Fruit fly (Drosophila melanogaster) whole organism, embryonic: Measurements from ENCODE around the gene CG13138.

Experiments used
- Aef1 ChIP-seq: fragments of 200-800 bp; sonication (Bioruptor generic); IDR thresholded peaks from 3 replicates; pipeline ENCODE4 v1.3.6; 2022; ENCODE audit warnings: missing biosample characterization, missing genetic modification characterization
- BtbVII ChIP-seq: fragments of 200-800 bp; sonication (Bioruptor generic); optimal IDR thresholded peaks from 3 replicates; lab custom pipeline; 2017; ENCODE audit warnings: missing biosample characterization, mild to moderate bottlenecking, missing genetic modification characterization
- CG10274 ChIP-seq: fragments of 200-800 bp; sonication (Bioruptor generic); optimal IDR thresholded peaks from 3 replicates; lab custom pipeline; 2017; ENCODE audit warnings: missing biosample characterization, mild to moderate bottlenecking, missing genetic modification characterization
- CG11723 ChIP-seq: fragments of 200-800 bp; sonication (Bioruptor generic); optimal IDR thresholded peaks from 2 replicates; lab custom pipeline; 2017; ENCODE audit warnings: missing biosample characterization, mild to moderate bottlenecking, missing genetic modification characterization
- CG14965 ChIP-seq: fragments of 200-800 bp; sonication (Bioruptor generic); optimal IDR thresholded peaks from 2 replicates; lab custom pipeline; 2016; ENCODE audit warnings: missing biosample characterization, missing genetic modification characterization, borderline replicate concordance
- CG17829 ChIP-seq: fragments of 200-800 bp; optimal IDR thresholded peaks from 2 replicates; lab custom pipeline; 2019; ENCODE audit warnings: missing biosample characterization, mild to moderate bottlenecking, missing genetic modification characterization, moderate library complexity
- CG18619 ChIP-seq: fragments of 200-800 bp; sonication (Bioruptor generic); optimal IDR thresholded peaks from 3 replicates; lab custom pipeline; 2017; ENCODE audit warnings: missing biosample characterization, mild to moderate bottlenecking, missing genetic modification characterization
- CG2712 ChIP-seq: fragments of 200-800 bp; optimal IDR thresholded peaks from 3 replicates; lab custom pipeline; 2019; ENCODE audit warnings: missing biosample characterization, mild to moderate bottlenecking, missing genetic modification characterization, moderate library complexity
- CG32767 ChIP-seq: fragments of 200-800 bp; sonication (Bioruptor generic); IDR thresholded peaks from 2 replicates; pipeline ENCODE4 v1.3.6; 2022; ENCODE audit warnings: missing biosample characterization, missing genetic modification characterization
- CG3281 ChIP-seq: fragments of 200-800 bp; sonication (Bioruptor generic); optimal IDR thresholded peaks from 3 replicates; lab custom pipeline; 2017; ENCODE audit warnings: missing biosample characterization, mild to moderate bottlenecking, missing genetic modification characterization
- CG33213 ChIP-seq: fragments of 200-800 bp; sonication (Bioruptor generic); optimal IDR thresholded peaks from 3 replicates; lab custom pipeline; 2016; ENCODE audit warnings: missing biosample characterization, missing genetic modification characterization
- CG4730 ChIP-seq: fragments of 200-800 bp; sonication (Bioruptor generic); IDR thresholded peaks from 2 replicates; pipeline ENCODE4 v1.3.6; 2022; ENCODE audit warnings: missing biosample characterization, missing genetic modification characterization
- CG5953 ChIP-seq: fragments of 200-800 bp; sonication (Bioruptor generic); IDR thresholded peaks from 2 replicates; pipeline ENCODE4 v1.3.6; 2022; ENCODE audit warnings: missing biosample characterization, missing genetic modification characterization
- CG6272 ChIP-seq: fragments of 200-800 bp; sonication (Bioruptor generic); IDR thresholded peaks from 2 replicates; pipeline ENCODE4 v1.3.6; 2022; ENCODE audit warnings: missing biosample characterization, missing genetic modification characterization
- CG6689 ChIP-seq: fragments of 200-800 bp; sonication (Bioruptor generic); IDR thresholded peaks from 2 replicates; pipeline ENCODE4 v1.3.6; 2022; ENCODE audit warnings: missing biosample characterization, missing genetic modification characterization
- CG7963 ChIP-seq: fragments of 200-800 bp; sonication (Bioruptor generic); IDR thresholded peaks from 3 replicates; pipeline ENCODE4 v1.3.6; 2022; ENCODE audit warnings: missing biosample characterization, missing genetic modification characterization; ENCODE audit not compliant: partially characterized antibody
- CG8089 ChIP-seq: fragments of 200-800 bp; sonication (Bioruptor generic); optimal IDR thresholded peaks from 3 replicates; lab custom pipeline; 2016; ENCODE audit warnings: missing biosample characterization, missing genetic modification characterization
- D ChIP-seq, 2 experiments: fragments of 200-800 bp in 1 of 2; fragments of >200 bp in 1 of 2; sonication (Bioruptor generic) in 1 of 2; optimal IDR thresholded peaks; 2 replicates in 1 of 2; 3 replicates in 1 of 2; lab custom pipeline; 2017; ENCODE audit warnings: mild to moderate bottlenecking in 1 of 2, missing biosample characterization in 1 of 2, missing genetic modification characterization in 1 of 2, missing genetic modification reagents in 1 of 2
- Dbx ChIP-seq: fragments of 200-800 bp; sonication (Bioruptor generic); IDR thresholded peaks from 3 replicates; pipeline ENCODE4 v1.3.6; 2022; ENCODE audit warnings: missing biosample characterization, missing genetic modification characterization
- Dll ChIP-seq: fragments of 200-800 bp; sonication (Bioruptor generic); IDR thresholded peaks from 4 replicates; pipeline ENCODE4 v1.3.6; 2022; ENCODE audit warnings: missing biosample characterization, missing genetic modification characterization; ENCODE audit not compliant: partially characterized antibody
- Ets65A ChIP-seq: fragments of 200-800 bp; sonication (Bioruptor generic); peaks from one replicate; lab custom pipeline; 2016; ENCODE audit warnings: missing biosample characterization, missing genetic modification characterization
- H15 ChIP-seq: fragments of 200-800 bp; sonication (Bioruptor generic); IDR thresholded peaks from 3 replicates; pipeline ENCODE4 v1.3.6; 2022; ENCODE audit warnings: missing biosample characterization, missing genetic modification characterization
- H2.0 ChIP-seq: fragments of 200-800 bp; sonication (Bioruptor generic); IDR thresholded peaks from 2 replicates; pipeline ENCODE4 v1.3.6; 2022; ENCODE audit warnings: missing biosample characterization, missing genetic modification characterization
- HHEX ChIP-seq: fragments of 200-800 bp; sonication (Bioruptor generic); optimal IDR thresholded peaks from 3 replicates; lab custom pipeline; 2017; ENCODE audit warnings: missing biosample characterization, mild to moderate bottlenecking, missing genetic modification characterization, missing genetic modification reagents
- Hand ChIP-seq: fragments of 200-800 bp; sonication (Bioruptor generic); optimal IDR thresholded peaks from 2 replicates; lab custom pipeline; 2017; ENCODE audit warnings: mild to moderate bottlenecking, missing biosample characterization, missing genetic modification reagents, missing genetic modification characterization
- Hr3 ChIP-seq: fragments of 200-800 bp; sonication (Bioruptor generic); optimal IDR thresholded peaks from 3 replicates; lab custom pipeline; 2016; ENCODE audit warnings: missing biosample characterization, missing genetic modification characterization
- Hr78 ChIP-seq, 2 experiments: fragments of 200-800 bp in 1 of 2; fragments of >200 bp in 1 of 2; sonication (Bioruptor generic) in 1 of 2; optimal IDR thresholded peaks; 2 replicates each; lab custom pipeline; 2017 to 2019; ENCODE audit warnings: missing biosample characterization in 2 of 2, missing genetic modification characterization in 2 of 2, mild to moderate bottlenecking in 1 of 2, moderate library complexity in 1 of 2
- Lhr ChIP-seq: fragments of 200-800 bp; sonication (Bioruptor generic); optimal IDR thresholded peaks from 3 replicates; lab custom pipeline; 2017; ENCODE audit warnings: mild to moderate bottlenecking, missing biosample characterization, missing genetic modification reagents, missing genetic modification characterization
- Mad ChIP-seq: fragments of 200-800 bp; sonication (Bioruptor generic); optimal IDR thresholded peaks from 2 replicates; lab custom pipeline; 2016; ENCODE audit warnings: missing biosample characterization, missing genetic modification characterization
- Nf-YB ChIP-seq: fragments of 200-800 bp; sonication (Bioruptor generic); optimal IDR thresholded peaks from 3 replicates; lab custom pipeline; 2019; ENCODE audit warnings: missing biosample characterization, mild to moderate bottlenecking, missing genetic modification characterization, moderate library complexity
- NfI ChIP-seq: fragments of 200-800 bp; sonication (Bioruptor generic); optimal IDR thresholded peaks from 3 replicates; lab custom pipeline; 2018; ENCODE audit warnings: missing biosample characterization, mild to moderate bottlenecking, missing genetic modification characterization, moderate library complexity
- cad ChIP-seq: fragments of >200 bp; optimal IDR thresholded peaks from 2 replicates; lab custom pipeline; 2017; ENCODE audit warnings: missing biosample characterization, missing genetic modification characterization
- chn ChIP-seq: fragments of 200-800 bp; sonication (Bioruptor generic); optimal IDR thresholded peaks from 2 replicates; lab custom pipeline; 2016; ENCODE audit warnings: missing biosample characterization, missing genetic modification characterization
- croc ChIP-seq: fragments of 200-800 bp; sonication (Bioruptor generic); conservative IDR thresholded peaks from 3 replicates; pipeline ENCODE4 v1.3.6; 2022; ENCODE audit warnings: missing biosample characterization, missing genetic modification characterization
- dmrt11E ChIP-seq: fragments of 200-800 bp; sonication (Bioruptor generic); optimal IDR thresholded peaks from 3 replicates; lab custom pipeline; 2018; ENCODE audit warnings: missing biosample characterization, mild to moderate bottlenecking, missing genetic modification characterization, moderate library complexity
- ems ChIP-seq: fragments of 200-800 bp; sonication (Bioruptor generic); optimal IDR thresholded peaks from 3 replicates; lab custom pipeline; 2016; ENCODE audit warnings: missing biosample characterization, missing genetic modification characterization
- gem ChIP-seq: fragments of 200-800 bp; sonication (Bioruptor generic); optimal IDR thresholded peaks from 2 replicates; lab custom pipeline; 2019; ENCODE audit warnings: missing biosample characterization, mild to moderate bottlenecking, missing genetic modification characterization, moderate library complexity
- hth ChIP-seq: fragments of >200 bp; optimal IDR thresholded peaks from 2 replicates; lab custom pipeline; 2017; ENCODE audit warnings: inconsistent platforms
- ind ChIP-seq: fragments of 200-800 bp; sonication (Bioruptor generic); optimal IDR thresholded peaks from 3 replicates; lab custom pipeline; 2016; ENCODE audit warnings: missing biosample characterization, missing genetic modification characterization
- inv ChIP-seq: fragments of 200-800 bp; sonication (Bioruptor generic); IDR thresholded peaks from 2 replicates; pipeline ENCODE4 v1.3.6; 2022; ENCODE audit warnings: missing biosample characterization, missing genetic modification characterization; ENCODE audit not compliant: partially characterized antibody
- kah ChIP-seq: fragments of 200-800 bp; sonication (Bioruptor generic); optimal IDR thresholded peaks from 2 replicates; lab custom pipeline; 2018; ENCODE audit warnings: missing biosample characterization, mild to moderate bottlenecking, missing genetic modification characterization
- maf-S ChIP-seq: fragments of 200-800 bp; sonication (Bioruptor generic); optimal IDR thresholded peaks from 2 replicates; lab custom pipeline; 2016; ENCODE audit warnings: missing biosample characterization, missing genetic modification characterization
- pfk ChIP-seq: fragments of 200-800 bp; sonication (Bioruptor generic); optimal IDR thresholded peaks from 2 replicates; lab custom pipeline; 2018; ENCODE audit warnings: missing biosample characterization, mild to moderate bottlenecking, missing genetic modification characterization, moderate library complexity
- psq ChIP-seq: fragments of 200-800 bp; sonication (Bioruptor generic); optimal IDR thresholded peaks from 2 replicates; lab custom pipeline; 2017; ENCODE audit warnings: missing biosample characterization, missing genetic modification characterization
- stwl ChIP-seq: fragments of 200-800 bp; sonication (Bioruptor generic); optimal IDR thresholded peaks from 3 replicates; lab custom pipeline; 2018; ENCODE audit warnings: missing biosample characterization, mild to moderate bottlenecking, missing genetic modification characterization, moderate library complexity
- wor ChIP-seq: fragments of 200-800 bp; sonication (Bioruptor generic); IDR thresholded peaks from 2 replicates; pipeline ENCODE4 v1.3.6; 2022; ENCODE audit warnings: missing biosample characterization, missing genetic modification characterization
- z ChIP-seq: fragments of 200-800 bp; sonication (Bioruptor generic); IDR thresholded peaks from 3 replicates; pipeline ENCODE4 v1.3.6; 2022; ENCODE audit warnings: missing biosample characterization, missing genetic modification characterization
- zf30C ChIP-seq: fragments of 200-800 bp; sonication (Bioruptor generic); optimal IDR thresholded peaks from 3 replicates; lab custom pipeline; 2018; ENCODE audit warnings: missing biosample characterization, mild to moderate bottlenecking, missing genetic modification characterization

CG13138 gene

dm6 chr2L:10306518-10307260 is 4.9 kb upstream of the CG13138 start, which contains the start of the genes CG5390 and CG4968 (continued):
- TF ChIP-seq Hand (GFP tag; lab: Kevin White, UChicago) (peak; percentile 54), Hr3 (GFP tag; lab: Kevin White, UChicago) (peak; percentile 52), inv (GFP tag; lab: Robert Waterston, UW) (no peak), CG17829 (tag; lab: Kevin White, UChicago) (peak; percentile 79), croc (GFP tag; lab: Robert Waterston, UW) (no peak), CG5953 (GFP tag; lab: Robert Waterston, UW) (0 out of 2 replicates have a peak, but pooled peaks have one; percentile 45), Hr78 (GFP tag; optimal IDR thresholded peaks at IDR 0.05; lab: Kevin White, UChicago) (peak in 1 of 2 experiments; percentile 20), CG3281 (GFP tag; lab: Kevin White, UChicago) (peak; percentile 77), Aef1 (GFP tag; lab: Robert Waterston, UW) (peak; percentile 38; the same call in 1 of the 3 replicates), HHEX (GFP tag; lab: Kevin White, UChicago) (peak; percentile 65), CG10274 (peak; percentile 10), CG18619 (GFP tag; lab: Kevin White, UChicago) (peak; percentile 38), gem (peak; percentile 87), NfI (peak; percentile 72), CG2712 (tag; lab: Kevin White, UChicago) (peak; percentile 78), zf30C (peak; percentile 74), Dll (peak; percentile 44; the same call in 1 of the 4 replicates), dmrt11E (tag; lab: Kevin White, UChicago) (peak; percentile 7), maf-S (GFP tag; lab: Kevin White, UChicago) (no peak), CG8089 (GFP tag; lab: Kevin White, UChicago) (no peak), D (optimal IDR thresholded peaks at IDR 0.05; lab: Kevin White, UChicago) (no peak), D (GFP tag; optimal IDR thresholded peaks at IDR 0.05; lab: Kevin White, UChicago) (peak; percentile 64), Mad (peak; percentile 14), Dbx (peak; percentile 58; the same call in 1 of the 3 replicates), CG6689 (GFP tag; lab: Robert Waterston, UW) (no peak), CG7963 (GFP tag; lab: Robert Waterston, UW) (0 out of 3 replicates have a peak, but pooled peaks have one; percentile 17), CG4730 (GFP tag; lab: Robert Waterston, UW) (no peak), CG6272 (no peak), kah (no peak), Lhr (GFP tag; lab: Kevin White, UChicago) (peak; percentile 63), BtbVII (GFP tag; lab: Kevin White, UChicago) (peak; percentile 76), CG11723 (GFP tag; lab: Kevin White, UChicago) (peak; percentile 50), H2.0 (GFP tag; lab: Robert Waterston, UW) (peak; percentile 64), z (peak; percentile 63; the same call in 1 of the 3 replicates), CG32767 (GFP tag; lab: Robert Waterston, UW) (0 out of 2 replicates have a peak, but pooled peaks have one; percentile 52), Nf-YB (peak; percentile 44), pfk (GFP tag; lab: Kevin White, UChicago) (peak; percentile 94), Ets65A (GFP tag; lab: Kevin White, UChicago) (peak; percentile 89), chn (GFP tag; lab: Kevin White, UChicago) (peak; percentile 1), stwl (tag; lab: Kevin White, UChicago) (peak; percentile 87), wor (GFP tag; lab: Robert Waterston, UW) (no peak), psq (peak; percentile 30), ind (peak; percentile 53), ems (GFP tag; lab: Kevin White, UChicago) (peak; percentile 3), CG33213 (GFP tag; lab: Kevin White, UChicago) (peak; percentile 22), CG14965 (GFP tag; lab: Kevin White, UChicago) (no peak), H15 (GFP tag; lab: Robert Waterston, UW) (peak; percentile 45; the same call in 1 of the 3 replicates), hth (no peak), cad (no peak)
